Fruit fly (Drosophila melanogaster) whole organism, embryonic: Measurements from ENCODE around the gene rho-6.
A peak's percentile ranks its signal among the peaks of the same experiment; 100 is the strongest.

Source experiments
- Antp ChIP-seq: fragments of 200-800 bp; sonication (Bioruptor generic); optimal IDR thresholded peaks from 3 replicates; lab custom pipeline; 2016; ENCODE audit warnings: missing biosample characterization, missing genetic modification characterization
- CG10209 ChIP-seq: fragments of 200-800 bp; sonication (Bioruptor generic); optimal IDR thresholded peaks from 3 replicates; lab custom pipeline; 2017; ENCODE audit warnings: missing biosample characterization, mild to moderate bottlenecking, missing genetic modification characterization, missing genetic modification reagents
- CG11456 ChIP-seq: fragments of 200-800 bp; sonication (Bioruptor generic); IDR thresholded peaks from 3 replicates; pipeline ENCODE4 v1.3.6; 2022; ENCODE audit warnings: missing biosample characterization, missing genetic modification characterization
- CG11504 ChIP-seq: fragments of 200-800 bp; sonication (Bioruptor generic); optimal IDR thresholded peaks from 3 replicates; lab custom pipeline; 2019; ENCODE audit warnings: missing biosample characterization, mild to moderate bottlenecking, missing genetic modification characterization, moderate library complexity
- CG11723 ChIP-seq: fragments of 200-800 bp; sonication (Bioruptor generic); optimal IDR thresholded peaks from 2 replicates; lab custom pipeline; 2017; ENCODE audit warnings: missing biosample characterization, mild to moderate bottlenecking, missing genetic modification characterization
- CG12155 ChIP-seq: fragments of 200-800 bp; sonication (Bioruptor generic); optimal IDR thresholded peaks from 3 replicates; lab custom pipeline; 2016; ENCODE audit warnings: missing biosample characterization, missing genetic modification characterization
- CG14014 ChIP-seq: fragments of 200-800 bp; sonication (Bioruptor generic); IDR thresholded peaks from 2 replicates; pipeline ENCODE4 v1.3.6; 2022; ENCODE audit warnings: missing biosample characterization, missing genetic modification characterization
- CG1603 ChIP-seq: fragments of 200-800 bp; sonication (Bioruptor generic); optimal IDR thresholded peaks from 2 replicates; lab custom pipeline; 2019; ENCODE audit warnings: missing biosample characterization, mild to moderate bottlenecking, missing genetic modification characterization, moderate library complexity
- CG2120 ChIP-seq: fragments of 200-800 bp; sonication (Bioruptor generic); optimal IDR thresholded peaks from 3 replicates; lab custom pipeline; 2016; ENCODE audit warnings: missing biosample characterization, missing genetic modification characterization
- CG2199 ChIP-seq: fragments of 200-800 bp; sonication (Bioruptor generic); IDR thresholded peaks from 3 replicates; pipeline ENCODE4 v1.3.6; 2022; ENCODE audit warnings: missing biosample characterization, missing genetic modification characterization
- CG3065 ChIP-seq: fragments of 200-800 bp; sonication (Bioruptor generic); optimal IDR thresholded peaks from 2 replicates; lab custom pipeline; 2016; ENCODE audit warnings: missing biosample characterization, missing genetic modification characterization
- CG3281 ChIP-seq: fragments of 200-800 bp; sonication (Bioruptor generic); optimal IDR thresholded peaks from 3 replicates; lab custom pipeline; 2017; ENCODE audit warnings: missing biosample characterization, mild to moderate bottlenecking, missing genetic modification characterization
- CG3407 ChIP-seq: fragments of 200-800 bp; sonication (Bioruptor generic); optimal IDR thresholded peaks from 2 replicates; lab custom pipeline; 2018; ENCODE audit warnings: missing biosample characterization, mild to moderate bottlenecking, missing genetic modification characterization
- CG4360 ChIP-seq: fragments of 200-800 bp; sonication (Bioruptor generic); IDR thresholded peaks from 2 replicates; pipeline ENCODE4 v1.3.6; 2022; ENCODE audit warnings: missing biosample characterization, missing genetic modification characterization
- CTCF ChIP-seq: fragments of 200-800 bp; sonication (Bioruptor generic); optimal IDR thresholded peaks from 2 replicates; lab custom pipeline; 2017; ENCODE audit warnings: missing biosample characterization, mild to moderate bottlenecking, missing genetic modification characterization, moderate library complexity
- GATAe ChIP-seq: fragments of 200-800 bp; sonication (Bioruptor generic); conservative IDR thresholded peaks from 2 replicates; pipeline ENCODE4 v1.3.6; 2022; ENCODE audit warnings: missing biosample characterization, missing genetic modification characterization
- HLHmδ ChIP-seq: fragments of 200-800 bp; sonication (Bioruptor generic); optimal IDR thresholded peaks from 2 replicates; lab custom pipeline; 2018; ENCODE audit warnings: missing biosample characterization, mild to moderate bottlenecking, missing genetic modification characterization, moderate library complexity
- Hand ChIP-seq: fragments of 200-800 bp; sonication (Bioruptor generic); optimal IDR thresholded peaks from 2 replicates; lab custom pipeline; 2017; ENCODE audit warnings: mild to moderate bottlenecking, missing biosample characterization, missing genetic modification reagents, missing genetic modification characterization
- HmgZ ChIP-seq: fragments of 200-800 bp; sonication (Bioruptor generic); optimal IDR thresholded peaks from 2 replicates; lab custom pipeline; 2018; ENCODE audit warnings: missing biosample characterization, mild to moderate bottlenecking, missing genetic modification characterization
- Mad ChIP-seq: fragments of 200-800 bp; sonication (Bioruptor generic); optimal IDR thresholded peaks from 2 replicates; lab custom pipeline; 2016; ENCODE audit warnings: missing biosample characterization, missing genetic modification characterization
- NC2α ChIP-seq: fragments of 200-800 bp; sonication (Bioruptor generic); optimal IDR thresholded peaks from 2 replicates; lab custom pipeline; 2016; ENCODE audit warnings: missing biosample characterization, missing genetic modification characterization
- NfI ChIP-seq: fragments of 200-800 bp; sonication (Bioruptor generic); optimal IDR thresholded peaks from 3 replicates; lab custom pipeline; 2018; ENCODE audit warnings: missing biosample characterization, mild to moderate bottlenecking, missing genetic modification characterization, moderate library complexity
- Scr ChIP-seq: fragments of 200-800 bp; sonication (Bioruptor generic); IDR thresholded peaks from 2 replicates; pipeline ENCODE4 v1.3.6; 2022; ENCODE audit warnings: missing biosample characterization, missing genetic modification characterization; ENCODE audit not compliant: partially characterized antibody
- Sin3A ChIP-seq: fragments of >200 bp; optimal IDR thresholded peaks from 2 replicates; lab custom pipeline; 2018
- Stat92E ChIP-seq, 3 experiments: fragments of >200 bp in 2 of 3; fragments of 200-800 bp in 1 of 3; sonication (Bioruptor generic) in 1 of 3; optimal IDR thresholded peaks; 2 replicates each; lab custom pipeline; 2017 to 2019; ENCODE audit warnings: missing biosample characterization in 3 of 3, missing genetic modification characterization in 3 of 3, mild to moderate bottlenecking in 1 of 3, moderate library complexity in 1 of 3
- ac ChIP-seq: fragments of 200-800 bp; sonication (Bioruptor generic); optimal IDR thresholded peaks from 3 replicates; lab custom pipeline; 2017; ENCODE audit warnings: missing biosample characterization, mild to moderate bottlenecking, missing genetic modification characterization
- cad ChIP-seq: fragments of >200 bp; optimal IDR thresholded peaks from 2 replicates; lab custom pipeline; 2017; ENCODE audit warnings: missing biosample characterization, missing genetic modification characterization
- cato ChIP-seq: fragments of 200-800 bp; sonication (Bioruptor generic); optimal IDR thresholded peaks from 2 replicates; lab custom pipeline; 2016; ENCODE audit warnings: missing biosample characterization, missing genetic modification characterization, borderline replicate concordance
- cwo ChIP-seq: fragments of 200-800 bp; sonication (Bioruptor generic); optimal IDR thresholded peaks from 3 replicates; lab custom pipeline; 2017; ENCODE audit warnings: missing biosample characterization, missing genetic modification characterization, mild to moderate bottlenecking, moderate library complexity, missing genetic modification reagents
- fd96Cb ChIP-seq: fragments of 200-800 bp; sonication (Bioruptor generic); optimal IDR thresholded peaks from 2 replicates; lab custom pipeline; 2018; ENCODE audit warnings: missing biosample characterization, mild to moderate bottlenecking, missing genetic modification characterization, moderate library complexity
- gce ChIP-seq: fragments of 200-800 bp; sonication (Bioruptor generic); IDR thresholded peaks from 3 replicates; pipeline ENCODE4 v1.3.6; 2022; ENCODE audit warnings: missing biosample characterization, missing genetic modification characterization
- grau ChIP-seq: fragments of 200-800 bp; optimal IDR thresholded peaks from 3 replicates; lab custom pipeline; 2019; ENCODE audit warnings: missing biosample characterization, mild to moderate bottlenecking, missing genetic modification characterization, moderate library complexity
- ken ChIP-seq: fragments of 200-800 bp; sonication (Bioruptor generic); IDR thresholded peaks from 3 replicates; pipeline ENCODE4 v1.3.6; 2022; ENCODE audit warnings: missing biosample characterization, missing genetic modification characterization
- lola ChIP-seq, 3 experiments: fragments of >200 bp in 2 of 3; fragments of 200-800 bp in 1 of 3; sonication (Bioruptor generic) in 1 of 3; optimal IDR thresholded peaks; 2 replicates each; lab custom pipeline; 2017 to 2019; ENCODE audit warnings: missing biosample characterization in 3 of 3, missing genetic modification characterization in 3 of 3, mild to moderate bottlenecking in 1 of 3, moderate library complexity in 1 of 3
- luna ChIP-seq: fragments of 200-800 bp; sonication (Bioruptor generic); optimal IDR thresholded peaks from 2 replicates; lab custom pipeline; 2016; ENCODE audit warnings: missing biosample characterization, missing genetic modification characterization
- nau ChIP-seq: fragments of 200-800 bp; sonication (Bioruptor generic); optimal IDR thresholded peaks from 3 replicates; lab custom pipeline; 2017; ENCODE audit warnings: missing biosample characterization, mild to moderate bottlenecking, missing genetic modification characterization, missing genetic modification reagents
- nmo ChIP-seq: fragments of 200-800 bp; sonication (Bioruptor generic); optimal IDR thresholded peaks from 2 replicates; lab custom pipeline; 2018; ENCODE audit warnings: missing biosample characterization, mild to moderate bottlenecking, missing genetic modification characterization, moderate library complexity
- oc ChIP-seq: fragments of 200-800 bp; sonication (Bioruptor generic); optimal IDR thresholded peaks from 2 replicates; lab custom pipeline; 2018; ENCODE audit warnings: missing biosample characterization, mild to moderate bottlenecking, missing genetic modification characterization, moderate library complexity
- pho ChIP-seq: fragments of 200-800 bp; sonication (Bioruptor generic); optimal IDR thresholded peaks from 2 replicates; lab custom pipeline; 2016; ENCODE audit warnings: missing biosample characterization, missing genetic modification characterization
- prd ChIP-seq, 3 experiments: fragments of >200 bp in 2 of 3; fragments of 200-800 bp in 1 of 3; sonication (Bioruptor generic) in 1 of 3; optimal IDR thresholded peaks in 2 of 3; IDR thresholded peaks in 1 of 3; 2 replicates in 2 of 3; 3 replicates in 1 of 3; pipeline versions ENCODE4 v1.3.6 to Lab custom; 2017 to 2022; ENCODE audit warnings: missing biosample characterization in 1 of 3, missing genetic modification characterization in 1 of 3
- schlank ChIP-seq: fragments of 200-800 bp; sonication (Bioruptor generic); optimal IDR thresholded peaks from 2 replicates; lab custom pipeline; 2018; ENCODE audit warnings: missing biosample characterization, mild to moderate bottlenecking, missing genetic modification characterization
- so ChIP-seq: fragments of 200-800 bp; sonication (Bioruptor generic); IDR thresholded peaks from 3 replicates; pipeline ENCODE4 v1.3.6; 2022; ENCODE audit warnings: missing biosample characterization, missing genetic modification characterization
- tll ChIP-seq, 2 experiments: fragments of 200-800 bp in 1 of 2; fragments of >200 bp in 1 of 2; sonication (Bioruptor generic) in 1 of 2; optimal IDR thresholded peaks; 2 replicates each; lab custom pipeline; 2017 to 2019; ENCODE audit warnings: missing biosample characterization in 2 of 2, missing genetic modification characterization in 2 of 2, mild to moderate bottlenecking in 1 of 2, moderate library complexity in 1 of 2
- trem ChIP-seq: fragments of 200-800 bp; optimal IDR thresholded peaks from 3 replicates; lab custom pipeline; 2019; ENCODE audit warnings: missing biosample characterization, mild to moderate bottlenecking, missing genetic modification characterization, moderate library complexity
- unpg ChIP-seq: fragments of 200-800 bp; sonication (Bioruptor generic); optimal IDR thresholded peaks from 3 replicates; lab custom pipeline; 2018; ENCODE audit warnings: missing biosample characterization, mild to moderate bottlenecking, missing genetic modification characterization, moderate library complexity
- yki ChIP-seq: fragments of >200 bp; optimal IDR thresholded peaks from 3 replicates; lab custom pipeline; 2018
- zen ChIP-seq: fragments of 200-800 bp; sonication (Bioruptor generic); optimal IDR thresholded peaks from 3 replicates; lab custom pipeline; 2018; ENCODE audit warnings: missing biosample characterization, mild to moderate bottlenecking, missing genetic modification characterization, moderate library complexity

The rho-6 gene

DNA sequence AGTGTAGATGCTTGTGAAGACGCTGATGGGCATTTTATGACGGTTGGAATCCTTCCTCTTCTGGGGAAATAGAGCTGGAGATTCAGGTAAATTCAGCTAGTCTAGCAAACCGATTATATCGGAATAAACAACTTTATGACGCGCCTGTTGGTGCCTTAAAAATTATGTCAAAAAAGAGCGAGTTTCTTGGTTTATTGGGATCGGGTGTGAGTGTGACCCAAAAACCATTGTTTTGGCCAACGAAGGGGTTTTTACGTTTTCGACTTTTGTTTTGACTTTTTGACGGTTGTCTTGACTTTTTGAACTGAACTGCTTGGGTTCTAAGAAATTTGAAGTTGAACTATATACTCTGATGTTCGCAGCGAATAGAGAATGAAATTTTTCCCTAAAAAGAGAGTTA lies 41.2 kb downstream of the rho-6 start:
- peak in 1 of 2 experiments; percentile 95 for TF ChIP-seq tll (GFP tag; optimal IDR thresholded peaks at IDR 0.05; lab: Kevin White, UChicago)
- no peak for TF ChIP-seq so (GFP tag; lab: Robert Waterston, UW)
- no peak for TF ChIP-seq CG2199 (GFP tag; lab: Robert Waterston, UW)
- TF ChIP-seq cato (GFP tag; lab: Kevin White, UChicago) = no peak
- no peak for TF ChIP-seq cwo (GFP tag; lab: Kevin White, UChicago)
- no peak for TF ChIP-seq oc (tag; lab: Kevin White, UChicago)
- no peak for TF ChIP-seq fd96Cb
- no peak for TF ChIP-seq prd (optimal IDR thresholded peaks at IDR 0.05; lab: Kevin White, UChicago)
- peak; percentile 3; the same call in 1 of the 3 replicates for TF ChIP-seq prd (GFP tag; IDR thresholded peaks at IDR 0.05; lab: Robert Waterston, UW)
- TF ChIP-seq nau = no peak
- TF ChIP-seq cad = peak; percentile 86
- no peak for TF ChIP-seq CG11723 (GFP tag; lab: Kevin White, UChicago)
- no peak for TF ChIP-seq CG3281 (GFP tag; lab: Kevin White, UChicago)
- TF ChIP-seq Stat92E (GFP tag; optimal IDR thresholded peaks at IDR 0.05; lab: Kevin White, UChicago) = no peak

DNA sequence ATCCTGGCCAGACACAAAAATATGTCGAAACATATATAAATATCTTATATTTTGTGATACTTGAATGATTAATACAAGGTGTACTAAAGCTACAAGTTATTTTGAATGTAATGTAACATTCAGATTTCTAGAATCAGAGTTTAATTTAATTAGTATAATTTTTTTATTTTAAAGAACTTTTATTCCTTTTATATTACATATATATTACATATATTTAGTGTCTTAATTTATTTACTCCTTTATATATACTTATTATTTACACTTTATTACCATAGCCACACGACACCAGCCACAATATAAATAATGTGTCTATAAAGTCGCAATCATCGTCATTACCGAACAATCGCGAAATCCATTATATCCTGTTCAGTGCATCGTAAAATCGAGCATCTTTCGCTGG lies 41.7 kb downstream of the rho-6 start, which contains the start of gene Pex19:
Gene Pex19, plus strand, starts transcription at position 301 of the 400 bp plus-strand sequence.
- no peak for TF ChIP-seq luna (GFP tag; lab: Kevin White, UChicago)
- TF ChIP-seq gce = no peak
- TF ChIP-seq lola (GFP tag; optimal IDR thresholded peaks at IDR 0.05; lab: Kevin White, UChicago) = no peak
- no peak for TF ChIP-seq Antp
- no peak for TF ChIP-seq Sin3A (lab: Kevin White, UChicago)
- no peak for TF ChIP-seq ac (GFP tag; lab: Kevin White, UChicago)
- TF ChIP-seq Hand (GFP tag; lab: Kevin White, UChicago) = no peak
- no peak for TF ChIP-seq CG14014
- TF ChIP-seq GATAe (GFP tag; lab: Robert Waterston, UW) = no peak
- TF ChIP-seq CG10209 (GFP tag; lab: Kevin White, UChicago) = no peak
- TF ChIP-seq unpg (GFP tag; lab: Kevin White, UChicago) = no peak
- no peak for TF ChIP-seq grau (tag; lab: Kevin White, UChicago)
- no peak for TF ChIP-seq HmgZ (tag; lab: Kevin White, UChicago)
- TF ChIP-seq NC2α (GFP tag; lab: Kevin White, UChicago) = no peak
- TF ChIP-seq CTCF = no peak
- TF ChIP-seq fd96Cb = no peak

DNA sequence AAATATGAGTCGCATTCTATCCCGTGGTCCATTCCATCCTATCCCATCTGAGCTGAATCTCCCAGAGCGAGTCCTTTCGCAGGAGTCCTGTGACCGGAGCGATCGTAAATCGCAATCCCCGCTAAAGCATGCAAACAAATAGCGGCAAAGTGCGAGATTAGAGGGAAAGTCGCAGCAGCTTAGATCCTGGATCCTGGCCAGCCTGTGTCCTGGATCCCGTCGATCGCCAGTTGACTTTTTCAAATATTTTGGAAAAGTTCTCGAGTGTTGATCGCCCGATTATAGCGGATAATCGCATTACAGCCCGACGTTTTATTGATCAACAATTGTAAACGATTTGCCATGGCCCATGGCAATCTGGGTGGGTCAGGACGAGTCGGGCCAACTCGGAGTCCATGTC lies 44.1 kb downstream of the rho-6 start:
- TF ChIP-seq Scr (GFP tag; lab: Robert Waterston, UW) (no peak), pho (GFP tag; lab: Kevin White, UChicago) (no peak), cad (peak; percentile 33), tll (GFP tag; optimal IDR thresholded peaks at IDR 0.05; lab: Kevin White, UChicago) (peak in 1 of 2 experiments; percentile 94), CG3407 (GFP tag; lab: Kevin White, UChicago) (no peak), nmo (GFP tag; lab: Kevin White, UChicago) (no peak), CG2120 (GFP tag; lab: Kevin White, UChicago) (no peak), Mad (no peak), lola (GFP tag; optimal IDR thresholded peaks at IDR 0.05; lab: Kevin White, UChicago) (no peak), CG11504 (tag; lab: Kevin White, UChicago) (no peak)

DNA sequence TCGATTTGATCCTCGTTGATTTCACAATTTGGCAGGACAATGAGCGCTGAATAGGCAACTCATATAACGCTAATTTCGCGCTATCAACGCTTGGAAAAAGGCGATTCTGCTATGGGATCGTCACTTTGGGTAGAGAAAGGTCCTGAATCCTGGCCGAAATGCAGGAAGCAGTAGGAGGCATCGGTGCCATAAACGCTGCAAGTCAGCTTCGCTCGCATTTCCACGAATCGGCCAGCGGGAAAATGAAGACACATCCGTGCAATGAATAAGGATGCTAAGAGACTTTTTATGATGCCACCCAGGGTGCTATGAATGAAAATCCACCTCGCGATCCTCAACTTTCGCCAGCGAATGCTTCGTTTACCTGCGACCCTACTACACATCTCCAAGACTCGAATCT lies 45.8 kb downstream of the rho-6 start:
- TF ChIP-seq tll (GFP tag; optimal IDR thresholded peaks at IDR 0.05; lab: Kevin White, UChicago) (peak in 1 of 2 experiments; percentile 69), HmgZ (tag; lab: Kevin White, UChicago) (no peak), yki (lab: Kevin White, UChicago) (no peak), cad (peak; percentile 98), NfI (GFP tag; lab: Kevin White, UChicago) (no peak), CG1603 (no peak), HLHmδ (GFP tag; lab: Kevin White, UChicago) (no peak), schlank (tag; lab: Kevin White, UChicago) (no peak), ken (GFP tag; lab: Robert Waterston, UW) (no peak), zen (tag; lab: Kevin White, UChicago) (peak; percentile 39), CG12155 (GFP tag; lab: Kevin White, UChicago) (no peak), trem (tag; lab: Kevin White, UChicago) (no peak), CG11456 (GFP tag; lab: Robert Waterston, UW) (no peak), CG4360 (GFP tag; lab: Robert Waterston, UW) (no peak), CG3065 (no peak)
